Fruit fly (Drosophila melanogaster): ENCODE data around the gene Ets96B.
A peak's percentile ranks its signal among the peaks of the same experiment; 100 is the strongest.

DNA sequence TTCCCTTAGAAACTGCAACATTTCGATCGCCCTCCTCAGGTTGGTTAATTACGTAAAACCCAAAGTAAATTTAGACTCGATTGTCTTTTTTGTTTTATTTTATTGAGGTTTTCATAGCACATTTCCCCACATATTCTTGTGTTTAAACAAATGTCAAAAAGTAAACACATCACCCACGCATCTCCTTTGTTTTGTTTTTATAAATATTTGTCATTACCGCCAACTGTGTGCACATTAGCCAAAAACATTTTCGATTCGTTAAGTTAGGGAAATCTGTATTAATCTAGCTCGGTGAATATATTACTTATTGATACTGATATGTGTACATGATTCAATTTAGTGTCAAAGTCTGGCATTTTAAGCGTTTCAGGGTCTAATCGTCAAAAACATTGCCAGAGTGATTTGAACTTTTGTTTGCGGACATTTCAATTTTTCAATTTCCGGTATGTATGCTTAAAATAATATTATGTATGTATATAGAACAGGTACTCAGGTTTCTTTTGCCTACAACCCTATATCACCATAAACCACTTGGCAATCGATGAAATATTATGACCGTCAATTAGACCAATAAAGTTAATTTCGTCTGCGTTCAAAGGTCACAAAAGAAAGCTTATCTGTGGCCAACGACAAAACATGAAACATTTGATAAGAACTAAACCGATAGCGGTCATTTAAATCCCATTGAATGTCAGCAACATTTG lies 21.9 kb downstream of the Ets96B start:
- TF ChIP-seq lola (GFP tag; optimal IDR thresholded peaks at IDR 0.05) (no peak), ey (GFP tag; optimal IDR thresholded peaks at IDR 0.05) (no peak), Hr78 (GFP tag; optimal IDR thresholded peaks at IDR 0.05) (no peak), Dfd (GFP tag; optimal IDR thresholded peaks at IDR 0.05) (no peak), brk (GFP tag; optimal IDR thresholded peaks at IDR 0.05) (no peak), psq (GFP tag; optimal IDR thresholded peaks at IDR 0.05) (no peak), h (GFP tag; optimal IDR thresholded peaks at IDR 0.05) (peak; percentile 72), br (GFP tag; optimal IDR thresholded peaks at IDR 0.05) (peak; percentile 16)
